Fruit fly (Drosophila melanogaster): ENCODE measurements around the gene fd96Cb.

DNA sequence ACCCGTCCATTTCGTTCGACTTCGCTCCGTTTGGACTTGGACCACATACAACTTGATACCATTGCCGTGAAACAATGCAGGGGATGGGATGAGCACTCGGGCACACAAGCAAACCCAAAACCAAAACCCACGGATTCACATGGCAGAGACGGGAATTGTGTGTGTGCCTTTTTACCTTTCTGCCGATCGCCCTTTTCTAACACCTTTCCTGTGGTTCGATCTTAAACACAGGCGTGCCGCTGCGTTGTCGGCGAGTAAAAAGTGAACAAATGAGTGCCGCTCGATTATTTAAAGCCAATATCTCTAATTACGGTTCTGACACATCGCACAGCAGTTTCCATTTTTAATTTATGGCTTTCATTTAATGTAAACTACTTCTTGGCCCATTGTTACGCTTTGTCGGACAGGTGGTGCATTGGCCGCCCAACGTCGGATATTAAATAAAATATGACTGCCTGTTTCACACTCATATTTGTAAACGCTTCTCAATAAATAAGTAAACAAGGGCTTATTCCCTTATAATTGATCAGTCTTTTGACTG is 17.5 kb upstream of the fd96Cb start:
- TF ChIP-seq CTCF (optimal IDR thresholded peaks at IDR 0.05) (no peak), CG8478 (optimal IDR thresholded peaks at IDR 0.05) (no peak)
